Fruit fly (Drosophila melanogaster): ENCODE data around the gene CG31446.

Gene CG31446

DNA sequence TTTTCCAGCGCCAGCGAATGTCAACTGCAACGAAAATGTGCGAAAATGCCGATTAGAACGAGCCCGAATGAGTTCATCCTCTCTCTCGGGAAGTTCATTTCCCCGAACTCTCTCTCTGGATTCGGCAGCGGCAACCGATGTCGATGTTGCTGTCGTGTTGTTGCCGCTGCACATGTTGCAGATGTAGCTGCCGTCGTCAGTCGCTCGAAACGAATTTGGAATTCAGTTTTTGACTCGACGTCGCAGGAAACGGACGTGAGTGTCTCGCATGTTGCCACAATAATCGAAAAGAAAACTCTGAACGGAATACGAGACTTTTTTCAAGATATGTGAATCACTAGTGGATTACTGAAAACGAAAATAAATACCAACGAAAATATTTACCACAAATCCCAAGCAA lies 26.9 kb upstream of the CG31446 start, which contains the start of gene pxb:
Gene pxb, plus strand, starts transcription at position 222 of the 400 bp plus-strand sequence.
- TF ChIP-seq CG15479 (GFP tag; optimal IDR thresholded peaks at IDR 0.05) (peak; percentile 21), disco-r (GFP tag; optimal IDR thresholded peaks at IDR 0.05) (no peak), CG3281 (GFP tag; optimal IDR thresholded peaks at IDR 0.05) (no peak), CG10147 (GFP tag; optimal IDR thresholded peaks at IDR 0.05) (no peak), chif (GFP tag; optimal IDR thresholded peaks at IDR 0.05) (peak in 1 of 2 experiments; percentile 48), jing (GFP tag; optimal IDR thresholded peaks at IDR 0.05) (peak; percentile 47), tll (GFP tag; optimal IDR thresholded peaks at IDR 0.05) (peak in 1 of 2 experiments; percentile 55), oc (tag; optimal IDR thresholded peaks at IDR 0.05) (peak; percentile 84), cas (GFP tag; IDR thresholded peaks at IDR 0.05) (no peak), Hand (GFP tag; optimal IDR thresholded peaks at IDR 0.05) (peak; percentile 20), ap (GFP tag; IDR thresholded peaks at IDR 0.05) (no peak), CG14014 (GFP tag; IDR thresholded peaks at IDR 0.05) (no peak), Aef1 (GFP tag; IDR thresholded peaks at IDR 0.05) (no peak), Dll (GFP tag; IDR thresholded peaks at IDR 0.05; ENCODE audit: partially characterized antibody) (no peak), zen (tag; optimal IDR thresholded peaks at IDR 0.05) (peak; percentile 2), CG3065 (GFP tag; optimal IDR thresholded peaks at IDR 0.05) (no peak), CG6175 (GFP tag; IDR thresholded peaks at IDR 0.05) (no peak), D19A (tag; optimal IDR thresholded peaks at IDR 0.05) (peak; percentile 41), CG11695 (GFP tag; IDR thresholded peaks at IDR 0.05) (no peak), Xbp1 (GFP tag; optimal IDR thresholded peaks at IDR 0.05) (peak; percentile 15), twi (tag; optimal IDR thresholded peaks at IDR 0.05) (peak; percentile 31), so (GFP tag; IDR thresholded peaks at IDR 0.05) (0 out of 3 replicates have a peak, but pooled peaks have one; percentile 37), CG6689 (GFP tag; IDR thresholded peaks at IDR 0.05) (no peak), CG17385 (GFP tag; optimal IDR thresholded peaks at IDR 0.05) (peak; percentile 20), CG6854 (GFP tag; optimal IDR thresholded peaks at IDR 0.05) (no peak), Oli (tag; optimal IDR thresholded peaks at IDR 0.05) (no peak), ssp (GFP tag; IDR thresholded peaks at IDR 0.05) (no peak), NfI (GFP tag; optimal IDR thresholded peaks at IDR 0.05) (no peak), CG8944 (GFP tag; optimal IDR thresholded peaks at IDR 0.05) (no peak), CG11398 (GFP tag; optimal IDR thresholded peaks at IDR 0.05) (peak; percentile 39), CG34376 (GFP tag; optimal IDR thresholded peaks at IDR 0.05) (no peak), ind (GFP tag; optimal IDR thresholded peaks at IDR 0.05) (no peak), Gug (GFP tag; IDR thresholded peaks at IDR 0.05) (no peak), Bteb2 (GFP tag; optimal IDR thresholded peaks at IDR 0.05) (no peak), Mes4 (GFP tag; optimal IDR thresholded peaks at IDR 0.05) (no peak), CG8478 (optimal IDR thresholded peaks at IDR 0.05) (no peak), ro (GFP tag; IDR thresholded peaks at IDR 0.05) (no peak), CG11560 (tag; IDR thresholded peaks at IDR 0.05) (no peak), Vsx1 (GFP tag; optimal IDR thresholded peaks at IDR 0.05) (no peak), CG32772 (GFP tag; IDR thresholded peaks at IDR 0.05) (no peak), Taf1 (GFP tag; IDR thresholded peaks at IDR 0.05) (no peak), sens (GFP tag) (peak; percentile 85), wor (GFP tag; IDR thresholded peaks at IDR 0.05) (no peak), tgo (GFP tag; IDR thresholded peaks at IDR 0.05) (no peak), mirr (GFP tag; optimal IDR thresholded peaks at IDR 0.05) (no peak), Ravus (GFP tag; IDR thresholded peaks at IDR 0.05) (no peak), CG6765 (GFP tag; optimal IDR thresholded peaks at IDR 0.05) (no peak), CG15011 (GFP tag; optimal IDR thresholded peaks at IDR 0.05) (no peak), HHEX (GFP tag; optimal IDR thresholded peaks at IDR 0.05) (no peak), CG14860 (GFP tag; IDR thresholded peaks at IDR 0.05; ENCODE audit: partially characterized antibody) (no peak), CG10543 (GFP tag; optimal IDR thresholded peaks at IDR 0.05) (no peak), CG3407 (GFP tag; optimal IDR thresholded peaks at IDR 0.05) (no peak), CG11247 (GFP tag; IDR thresholded peaks at IDR 0.05) (no peak)

Data from whole organism, embryonic.